Worm (Caenorhabditis elegans) whole organism, L3 larva: ENCODE results near the gene M04G7.1.

Source experiments
- ZK546.5 ChIP-seq: sonication (generic microtip); optimal IDR thresholded peaks from 2 replicates; lab custom pipeline; 2017; ENCODE audit warnings: missing biosample characterization, missing genetic modification characterization
- ceh-28 ChIP-seq: fragments of 150-350 bp; optimal IDR thresholded peaks from 2 replicates; lab custom pipeline; 2014; ENCODE audit warnings: missing biosample characterization, missing genetic modification reagents, missing genetic modification characterization
- lin-15B ChIP-seq: fragments of 150-350 bp; optimal IDR thresholded peaks from 2 replicates; lab custom pipeline; 2014; ENCODE audit warnings: missing biosample characterization, missing genetic modification characterization
- nhr-237 ChIP-seq: fragments of 150-350 bp; optimal IDR thresholded peaks from 2 replicates; lab custom pipeline; 2014; ENCODE audit warnings: missing biosample characterization, missing genetic modification characterization
- nhr-43 ChIP-seq: sonication (generic microtip); optimal IDR thresholded peaks from 2 replicates; lab custom pipeline; 2016; ENCODE audit warnings: mild to moderate bottlenecking, missing genetic modification characterization, missing compliant biosample characterization; ENCODE audit not compliant: poor library complexity, severe bottlenecking
- nhr-76 ChIP-seq: fragments of 150-350 bp; sonication (generic microtip); optimal IDR thresholded peaks from 5 replicates; lab custom pipeline; 2014; ENCODE audit warnings: missing biosample characterization, missing genetic modification characterization
- nhr-77 ChIP-seq: fragments of 150-350 bp; optimal IDR thresholded peaks from 2 replicates; lab custom pipeline; 2014; ENCODE audit warnings: missing biosample characterization, missing genetic modification characterization
- snpc-4 ChIP-seq: fragments of 150-350 bp; optimal IDR thresholded peaks from 2 replicates; lab custom pipeline; 2014; ENCODE audit warnings: missing biosample characterization, missing genetic modification characterization
- zag-1 ChIP-seq: fragments of 150-350 bp; optimal IDR thresholded peaks from 2 replicates; lab custom pipeline; 2014; ENCODE audit warnings: missing biosample characterization, missing genetic modification characterization

- TF ChIP-seq nhr-76 (tag; lab: Kevin White, UChicago) = no peak
- TF ChIP-seq ZK546.5 (tag; lab: Kevin White, UChicago) = no peak
- TF ChIP-seq nhr-237 (tag; lab: Kevin White, UChicago) = no peak
- TF ChIP-seq zag-1 = no peak
- TF ChIP-seq nhr-77 (tag; lab: Kevin White, UChicago) = no peak
- no peak for TF ChIP-seq ceh-28
- TF ChIP-seq nhr-43 (tag; lab: Kevin White, UChicago) = no peak
- no peak for TF ChIP-seq lin-15B (tag; lab: Kevin White, UChicago)
- no peak for TF ChIP-seq snpc-4 (tag; lab: Kevin White, UChicago)
These were observed 30.5 kb upstream of the M04G7.1 start, which contains the start of gene daf-18 for ce11 chrIV:425052-425451.
